Worm (Caenorhabditis elegans) whole organism, L2 larva: ENCODE measurements around the gene Y79H2A.3.

Source experiments
- C34F6.9 ChIP-seq: fragments of 150-350 bp; optimal IDR thresholded peaks from 2 replicates; lab custom pipeline; 2014; ENCODE audit warnings: missing biosample characterization, missing genetic modification characterization
- R02D3.7 ChIP-seq: fragments of 150-350 bp; optimal IDR thresholded peaks from 2 replicates; lab custom pipeline; 2014; ENCODE audit warnings: missing biosample characterization, missing genetic modification characterization
- Y55F3AM.14 ChIP-seq: fragments of 200-800 bp; sonication (Bioruptor generic); optimal IDR thresholded peaks from 2 replicates; lab custom pipeline; 2018; ENCODE audit warnings: mild to moderate bottlenecking, missing genetic modification characterization, missing compliant biosample characterization
- ZK546.5 ChIP-seq: sonication (generic microtip); optimal IDR thresholded peaks from 2 replicates; lab custom pipeline; 2017; ENCODE audit warnings: missing biosample characterization, missing genetic modification characterization
- alr-1 ChIP-seq: fragments of 150-350 bp; optimal IDR thresholded peaks from 2 replicates; lab custom pipeline; 2014; ENCODE audit warnings: missing biosample characterization, missing genetic modification characterization
- ama-1 ChIP-seq: fragments of 150-350 bp; optimal IDR thresholded peaks from 2 replicates; lab custom pipeline; 2018; ENCODE audit warnings: inconsistent platforms
- ceh-82 ChIP-seq: fragments of 150-350 bp; optimal IDR thresholded peaks from 2 replicates; lab custom pipeline; 2014; ENCODE audit warnings: missing biosample characterization, missing genetic modification characterization
- egl-27 ChIP-seq: sonication (generic microtip); optimal IDR thresholded peaks from 3 replicates; lab custom pipeline; 2017; ENCODE audit warnings: missing biosample characterization, missing genetic modification reagents, missing genetic modification characterization
- elt-1 ChIP-seq: fragments of 150-350 bp; optimal IDR thresholded peaks from 2 replicates; lab custom pipeline; 2014; ENCODE audit warnings: missing biosample characterization, missing genetic modification characterization
- elt-3 ChIP-seq: sonication (generic microtip); optimal IDR thresholded peaks from 2 replicates; lab custom pipeline; 2017; ENCODE audit warnings: missing biosample characterization, missing genetic modification characterization
- fos-1 ChIP-seq: fragments of 150-350 bp; optimal IDR thresholded peaks from 2 replicates; lab custom pipeline; 2014; ENCODE audit warnings: missing biosample characterization, missing genetic modification characterization
- gmeb-1 ChIP-seq: fragments of 150-350 bp; optimal IDR thresholded peaks from 2 replicates; lab custom pipeline; 2014; ENCODE audit warnings: missing biosample characterization, missing genetic modification characterization
- lin-39 ChIP-seq: fragments of 150-350 bp; optimal IDR thresholded peaks from 2 replicates; lab custom pipeline; 2014; ENCODE audit warnings: missing biosample characterization, missing genetic modification reagents, missing genetic modification characterization
- lsy-2 ChIP-seq, 2 experiments: fragments of 150-350 bp in 1 of 2; sonication (generic microtip) in 1 of 2; optimal IDR thresholded peaks; 2 replicates each; lab custom pipeline; 2014 to 2017; ENCODE audit warnings: missing biosample characterization in 2 of 2, missing genetic modification characterization in 2 of 2
- mab-5 ChIP-seq: fragments of 150-350 bp; optimal IDR thresholded peaks from 2 replicates; lab custom pipeline; 2014; ENCODE audit warnings: missing biosample characterization, missing genetic modification characterization
- mbf-1 ChIP-seq: sonication (generic microtip); optimal IDR thresholded peaks from 2 replicates; lab custom pipeline; 2017; ENCODE audit warnings: missing biosample characterization, missing genetic modification characterization
- mdl-1 ChIP-seq, 2 experiments: fragments of 150-350 bp in 1 of 2; sonication (generic microtip) in 1 of 2; optimal IDR thresholded peaks; 2 replicates each; lab custom pipeline; 2017; ENCODE audit warnings: missing biosample characterization in 2 of 2, missing genetic modification characterization in 2 of 2
- nhr-10 ChIP-seq: sonication (generic microtip); optimal IDR thresholded peaks from 2 replicates; lab custom pipeline; 2017; ENCODE audit warnings: missing biosample characterization, missing genetic modification characterization
- nhr-11 ChIP-seq: fragments of 150-350 bp; optimal IDR thresholded peaks from 2 replicates; lab custom pipeline; 2014; ENCODE audit warnings: missing biosample characterization, missing genetic modification characterization
- nhr-129 ChIP-seq: fragments of 150-350 bp; optimal IDR thresholded peaks from 2 replicates; lab custom pipeline; 2014; ENCODE audit warnings: missing biosample characterization, missing genetic modification characterization
- nhr-21 ChIP-seq: fragments of 150-350 bp; optimal IDR thresholded peaks from 2 replicates; lab custom pipeline; 2014; ENCODE audit warnings: missing biosample characterization, missing genetic modification characterization
- nhr-23 ChIP-seq: fragments of 150-350 bp; optimal IDR thresholded peaks from 2 replicates; lab custom pipeline; 2014; ENCODE audit warnings: missing biosample characterization, missing genetic modification reagents, missing genetic modification characterization
- nhr-237 ChIP-seq: fragments of 150-350 bp; optimal IDR thresholded peaks from 2 replicates; lab custom pipeline; 2014; ENCODE audit warnings: missing biosample characterization, missing genetic modification characterization
- nhr-6 ChIP-seq: fragments of 150-350 bp; optimal IDR thresholded peaks from 2 replicates; lab custom pipeline; 2014; ENCODE audit warnings: missing biosample characterization, missing genetic modification characterization
- nhr-77 ChIP-seq: fragments of 150-350 bp; optimal IDR thresholded peaks from 2 replicates; lab custom pipeline; 2014; ENCODE audit warnings: missing biosample characterization, missing genetic modification characterization
- peb-1 ChIP-seq: fragments of 150-350 bp; optimal IDR thresholded peaks from 2 replicates; lab custom pipeline; 2014; ENCODE audit warnings: missing biosample characterization, missing genetic modification characterization
- sem-4 ChIP-seq: fragments of 150-350 bp; optimal IDR thresholded peaks from 2 replicates; lab custom pipeline; 2014; ENCODE audit warnings: missing biosample characterization, missing genetic modification reagents, missing genetic modification characterization
- sma-9 ChIP-seq, 2 experiments: fragments of 150-350 bp in 1 of 2; sonication (generic microtip) in 1 of 2; optimal IDR thresholded peaks; 2 replicates each; lab custom pipeline; 2014 to 2016; ENCODE audit warnings: missing genetic modification characterization in 2 of 2, mild to moderate bottlenecking in 1 of 2, missing biosample characterization in 1 of 2, missing compliant biosample characterization in 1 of 2, missing genetic modification reagents in 1 of 2, moderate library complexity in 1 of 2
- unc-39 ChIP-seq: fragments of 150-350 bp; optimal IDR thresholded peaks from 2 replicates; lab custom pipeline; 2014; ENCODE audit warnings: missing biosample characterization, missing genetic modification characterization
- unc-62 ChIP-seq: fragments of 150-350 bp; optimal IDR thresholded peaks from 2 replicates; lab custom pipeline; 2014; ENCODE audit warnings: missing biosample characterization, missing genetic modification reagents, missing genetic modification characterization
- ztf-1 ChIP-seq: fragments of 200-800 bp; sonication (Bioruptor generic); conservative IDR thresholded peaks from 2 replicates; pipeline ENCODE4 v1.3.6; 2022; ENCODE audit warnings: missing genetic modification characterization, missing compliant biosample characterization
- ztf-11 ChIP-seq: sonication (generic microtip); optimal IDR thresholded peaks from 2 replicates; lab custom pipeline; 2017; ENCODE audit warnings: missing biosample characterization, missing genetic modification characterization
- ztf-4 ChIP-seq: fragments of 150-350 bp; optimal IDR thresholded peaks from 2 replicates; lab custom pipeline; 2014; ENCODE audit warnings: missing biosample characterization, missing genetic modification characterization

The Y79H2A.3 gene

ce11 chrIII:12037217-12037616 is 14.9 kb downstream of the Y79H2A.3 start:
- TF ChIP-seq sma-9 (GFP tag; optimal IDR thresholded peaks at IDR 0.05; lab: Kevin White, UChicago) (no peak), sma-9 (tag; optimal IDR thresholded peaks at IDR 0.05; lab: Kevin White, UChicago) (no peak), mab-5 (tag; lab: Kevin White, UChicago) (no peak), sem-4 (tag; lab: Kevin White, UChicago) (no peak), lsy-2 (tag; optimal IDR thresholded peaks at IDR 0.05; lab: Kevin White, UChicago) (no peak), ceh-82 (tag; lab: Kevin White, UChicago) (no peak), gmeb-1 (tag; lab: Kevin White, UChicago) (no peak), ZK546.5 (tag; lab: Kevin White, UChicago) (no peak), C34F6.9 (tag; lab: Kevin White, UChicago) (no peak), ama-1 (lab: Kevin White, UChicago) (no peak), lin-39 (tag; lab: Kevin White, UChicago) (no peak), nhr-23 (tag; lab: Kevin White, UChicago) (no peak), mbf-1 (tag; lab: Kevin White, UChicago) (no peak), R02D3.7 (tag; lab: Kevin White, UChicago) (no peak), nhr-21 (no peak), Y55F3AM.14 (GFP tag; lab: Kevin White, UChicago) (no peak), unc-62 (no peak), egl-27 (tag; lab: Kevin White, UChicago) (no peak)

- TF ChIP-seq elt-1 (tag; lab: Kevin White, UChicago): no peak
- TF ChIP-seq ama-1 (lab: Kevin White, UChicago): no peak
- TF ChIP-seq lin-39 (tag; lab: Kevin White, UChicago): no peak
- TF ChIP-seq unc-39: no peak
- no peak for TF ChIP-seq nhr-237 (tag; lab: Kevin White, UChicago)
- TF ChIP-seq ZK546.5 (tag; lab: Kevin White, UChicago): no peak
- TF ChIP-seq, all 48 proteins: peak for 0
Observed at ce11 chrIII:12034311-12034710, 17.8 kb downstream of the Y79H2A.3 start.

- TF ChIP-seq ama-1 (lab: Kevin White, UChicago) (no peak), ztf-11 (tag; lab: Kevin White, UChicago) (no peak), nhr-10 (no peak), elt-3 (tag; lab: Kevin White, UChicago) (no peak), ceh-82 (tag; lab: Kevin White, UChicago) (no peak), unc-62 (no peak), mbf-1 (tag; lab: Kevin White, UChicago) (no peak), nhr-11 (tag; lab: Kevin White, UChicago) (no peak), ztf-4 (no peak), C34F6.9 (tag; lab: Kevin White, UChicago) (no peak), mdl-1 (tag; optimal IDR thresholded peaks at IDR 0.05; lab: Kevin White, UChicago) (no peak), nhr-237 (tag; lab: Kevin White, UChicago) (no peak), nhr-129 (tag; lab: Kevin White, UChicago) (no peak)
Observed at ce11 chrIII:12033259-12033658, 18.8 kb downstream of the Y79H2A.3 start.

ce11 chrIII:12030669-12031068 is 21.4 kb downstream of the Y79H2A.3 start, which contains the start of gene Y79H2A.2:
Gene Y79H2A.2, minus strand, starts transcription at chrIII:12030769.
- TF ChIP-seq nhr-23 (tag; lab: Kevin White, UChicago) (no peak), unc-62 (no peak)

- TF ChIP-seq alr-1 (tag; lab: Kevin White, UChicago): no peak
- no peak for TF ChIP-seq lin-39 (tag; lab: Kevin White, UChicago)
- no peak for TF ChIP-seq ceh-82 (tag; lab: Kevin White, UChicago)
- no peak for TF ChIP-seq unc-39
- no peak for TF ChIP-seq egl-27 (tag; lab: Kevin White, UChicago)
- no peak for TF ChIP-seq sem-4 (tag; lab: Kevin White, UChicago)
- TF ChIP-seq fos-1 (tag; lab: Kevin White, UChicago): no peak
- no peak for TF ChIP-seq nhr-6
- no peak for TF ChIP-seq elt-1 (tag; lab: Kevin White, UChicago)
- TF ChIP-seq nhr-77 (tag; lab: Kevin White, UChicago): no peak
- TF ChIP-seq ztf-1 (GFP tag; lab: Robert Waterston, UW): no peak
- TF ChIP-seq peb-1: no peak
Observed at ce11 chrIII:12028769-12029168, 23.3 kb downstream of the Y79H2A.3 start, which contains the start of gene Y79H2A.12. Gene Y79H2A.12, minus strand, starts transcription at chrIII:12028869.
